Worm (Caenorhabditis elegans): ENCODE data around the gene vit-4.

ce11 chrX:3610442-3610841 is 46.7 kb upstream of the vit-4 start:
- no peak for TF ChIP-seq unc-39 (tag; optimal IDR thresholded peaks at IDR 0.05)
- TF ChIP-seq nhr-25 (tag; optimal IDR thresholded peaks at IDR 0.05) = no peak
- no peak for TF ChIP-seq nfya-1 (tag; optimal IDR thresholded peaks at IDR 0.05; ENCODE audit: insufficient read depth)
- no peak for TF ChIP-seq tbx-2 (tag; optimal IDR thresholded peaks at IDR 0.05)
- TF ChIP-seq daf-12 (tag; optimal IDR thresholded peaks at IDR 0.05) = no peak
- no peak for TF ChIP-seq fkh-2 (tag; optimal IDR thresholded peaks at IDR 0.05)
- no peak for TF ChIP-seq nhr-76 (tag; optimal IDR thresholded peaks at IDR 0.05)
- TF ChIP-seq nhr-237 (tag; optimal IDR thresholded peaks at IDR 0.05) = no peak
- TF ChIP-seq aly-2 (tag; optimal IDR thresholded peaks at IDR 0.05) = no peak
- no peak for TF ChIP-seq sea-2 (GFP tag; optimal IDR thresholded peaks at IDR 0.05)
- no peak for TF ChIP-seq R02D3.7 (tag; optimal IDR thresholded peaks at IDR 0.05)

Measured in whole organism, L3 larva.